Fruit fly (Drosophila melanogaster) whole organism, larva: ENCODE measurements around the gene Klp31E.

Experiments
- noc ChIP-seq: fragments of 200-800 bp; sonication (Bioruptor generic); optimal IDR thresholded peaks from 3 replicates; lab custom pipeline; 2019; ENCODE audit warnings: missing biosample characterization, mild to moderate bottlenecking, missing genetic modification characterization, moderate library complexity

The Klp31E gene

dm6 chr2L:10430802-10431476 is 17.1 kb downstream of the Klp31E start, which contains the start of the genes Bug22 and TfIIB:
TSS of gene Bug22 (minus strand) at chr2L:10430918.
TSS of gene TfIIB (plus strand) at chr2L:10431338.
- no peak for TF ChIP-seq noc (tag; lab: Kevin White, UChicago)

dm6 chr2L:10435606-10436160 is 21.9 kb downstream of the Klp31E start, which contains the start of the genes TBC1D16 and holn1:
TSS of gene TBC1D16 (minus strand) at chr2L:10435656.
TSS of gene holn1 (plus strand) at chr2L:10435995.
- TF ChIP-seq noc (tag; lab: Kevin White, UChicago): no peak

DNA sequence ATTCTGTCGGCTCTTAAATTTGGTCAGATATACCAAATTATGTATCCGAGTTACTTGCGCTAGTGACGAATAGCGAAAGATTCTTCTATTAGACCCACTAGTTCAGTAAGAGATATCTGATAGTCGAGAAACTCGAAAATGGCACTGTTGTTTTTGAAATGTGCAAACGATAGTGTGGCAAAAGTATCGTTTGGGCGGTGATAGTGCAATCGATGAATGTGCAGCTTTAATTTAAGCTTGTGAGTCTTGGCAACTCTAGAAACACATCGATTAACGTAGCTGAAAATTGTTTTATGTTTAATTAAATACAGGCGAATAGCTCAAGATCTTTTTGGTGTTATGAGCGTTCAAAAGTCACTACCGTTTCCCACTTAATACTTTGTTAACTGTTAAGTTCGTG is 23.5 kb downstream of the Klp31E start, which contains the start of gene STUB1:
Gene STUB1, plus strand, starts transcription at position 232 of the 400 bp plus-strand sequence.
- no peak for TF ChIP-seq noc (tag; lab: Kevin White, UChicago)

DNA sequence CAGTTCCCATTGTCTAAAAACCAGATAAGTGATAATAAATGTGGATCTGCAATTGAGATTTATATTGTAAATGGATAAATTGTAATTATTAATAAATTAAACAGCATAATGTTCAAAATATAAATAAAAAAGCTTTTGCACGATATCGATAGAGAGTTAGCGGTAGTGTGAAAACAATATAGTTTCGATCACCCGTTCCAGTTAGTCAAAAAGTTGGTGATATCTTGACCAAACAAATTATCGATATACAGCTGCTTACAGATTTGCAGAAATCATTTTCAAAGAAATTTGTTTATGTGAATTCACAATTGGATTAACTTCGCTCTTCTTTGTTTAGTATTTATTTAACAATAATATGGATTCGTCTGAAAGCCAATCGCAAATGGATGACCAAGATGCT is 25.4 kb downstream of the Klp31E start, which contains the start of gene Nse4:
Gene Nse4, plus strand, starts transcription at position 267 of the 400 bp plus-strand sequence.
- no peak for TF ChIP-seq noc (tag; lab: Kevin White, UChicago)

DNA sequence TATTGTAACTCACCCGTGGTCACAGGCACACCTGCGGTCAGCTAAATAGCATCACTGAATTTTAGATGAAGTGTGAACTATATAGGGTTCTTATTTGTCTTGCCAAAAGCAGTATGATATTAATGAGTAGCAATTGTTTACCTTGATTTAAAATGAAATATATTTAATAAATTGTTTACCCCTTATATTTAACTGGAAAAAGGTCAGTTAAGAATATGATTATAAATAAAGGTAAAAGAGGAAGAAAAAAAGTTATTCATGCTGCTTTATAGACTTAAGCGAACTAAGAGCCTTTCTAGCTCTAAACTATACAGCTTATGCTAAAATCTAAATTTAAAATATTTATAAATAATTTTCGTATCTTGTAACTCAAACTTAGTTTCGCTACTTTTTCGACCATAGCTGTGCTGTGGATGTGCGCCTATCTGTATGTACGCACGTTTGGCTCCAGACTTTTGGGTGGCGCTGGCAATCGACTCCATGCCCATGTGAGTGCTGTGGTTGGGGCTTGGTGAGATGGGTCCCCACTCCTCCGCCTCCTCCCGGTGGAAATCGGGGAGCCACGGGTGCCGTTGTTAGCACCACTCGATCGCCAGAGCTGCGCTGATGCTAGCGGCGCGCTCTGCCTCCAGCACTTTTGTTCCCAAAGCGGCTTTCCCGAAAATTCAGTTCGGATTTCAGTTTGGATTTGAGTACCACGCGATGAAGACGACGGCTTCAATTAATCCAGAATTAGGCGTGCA is 28.4 kb downstream of the Klp31E start, which contains the start of gene loh:
Gene loh, plus strand, starts transcription at position 487 of the 743 bp plus-strand sequence.
- no peak for TF ChIP-seq noc (tag; lab: Kevin White, UChicago)

DNA sequence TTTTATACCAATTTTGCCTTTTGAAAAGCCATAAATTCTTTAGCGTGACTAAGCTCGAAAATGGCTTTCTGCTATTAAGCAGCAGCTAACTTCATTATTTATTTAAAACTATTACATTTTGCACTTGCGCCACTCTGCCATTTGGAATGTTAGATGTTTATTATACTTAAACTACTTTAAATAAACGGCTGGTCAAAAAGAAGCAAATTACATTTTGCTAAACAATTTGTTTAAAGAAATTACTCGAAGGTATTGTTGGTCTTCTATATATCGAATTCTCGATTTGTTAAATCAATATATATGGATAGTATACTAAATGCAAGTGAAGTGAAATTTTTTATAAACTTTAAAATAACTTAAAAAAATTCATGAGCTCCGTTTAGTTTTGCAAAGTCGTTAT is 38.5 kb downstream of the Klp31E start, which contains the start of gene ppk10:
Gene ppk10, minus strand, starts transcription at position 101 of the 400 bp plus-strand sequence.
- no peak for TF ChIP-seq noc (tag; lab: Kevin White, UChicago)

dm6 chr2L:10455944-10456520 is 42.2 kb downstream of the Klp31E start:
- TF ChIP-seq noc (tag; lab: Kevin White, UChicago): peak; percentile 56

dm6 chr2L:10457191-10457899 is 43.5 kb downstream of the Klp31E start, which contains the start of the genes LManI and LManII:
TSS of gene LManI (minus strand) at chr2L:10457241.
TSS of gene LManII (plus strand) at chr2L:10457658.
- no peak for TF ChIP-seq noc (tag; lab: Kevin White, UChicago)

DNA sequence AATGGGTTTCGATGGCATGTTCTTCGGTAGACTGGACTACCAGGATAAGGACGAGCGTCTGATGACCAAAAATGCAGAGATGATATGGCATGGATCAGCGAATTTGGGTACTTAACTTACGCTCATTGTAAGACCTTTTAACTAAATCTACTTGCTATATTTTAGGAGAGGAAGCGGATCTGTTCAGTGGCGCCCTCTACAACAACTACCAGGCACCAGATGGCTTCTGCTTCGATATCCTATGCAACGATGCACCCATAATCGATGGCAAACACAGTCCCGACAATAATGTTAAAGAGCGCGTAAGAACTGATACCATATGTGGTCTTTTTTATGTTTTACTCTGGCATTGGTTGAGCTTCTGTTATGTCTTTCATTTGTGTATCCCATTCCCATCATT is 45.2 kb downstream of the Klp31E start:
- no peak for TF ChIP-seq noc (tag; lab: Kevin White, UChicago)

DNA sequence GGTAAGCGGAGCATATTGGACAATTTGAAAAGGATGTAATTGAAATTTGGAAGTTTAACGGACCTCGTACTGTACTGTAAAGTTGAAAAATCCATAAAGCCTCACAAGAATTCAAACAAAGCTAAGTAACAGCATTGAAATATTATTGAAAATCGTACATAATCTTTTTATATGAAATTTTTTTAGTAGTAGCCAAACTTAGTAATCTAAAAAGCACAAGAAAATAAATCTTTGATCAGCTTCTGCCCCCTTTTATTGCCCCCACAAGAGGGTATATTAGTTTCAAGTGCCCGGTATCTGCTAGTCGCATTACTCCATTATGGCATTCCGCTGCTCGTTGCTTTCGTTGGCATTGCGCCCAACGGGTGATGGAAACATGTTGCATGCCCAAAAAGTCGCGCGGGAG is 53.1 kb downstream of the Klp31E start:
- TF ChIP-seq noc (tag; lab: Kevin White, UChicago): no peak

DNA sequence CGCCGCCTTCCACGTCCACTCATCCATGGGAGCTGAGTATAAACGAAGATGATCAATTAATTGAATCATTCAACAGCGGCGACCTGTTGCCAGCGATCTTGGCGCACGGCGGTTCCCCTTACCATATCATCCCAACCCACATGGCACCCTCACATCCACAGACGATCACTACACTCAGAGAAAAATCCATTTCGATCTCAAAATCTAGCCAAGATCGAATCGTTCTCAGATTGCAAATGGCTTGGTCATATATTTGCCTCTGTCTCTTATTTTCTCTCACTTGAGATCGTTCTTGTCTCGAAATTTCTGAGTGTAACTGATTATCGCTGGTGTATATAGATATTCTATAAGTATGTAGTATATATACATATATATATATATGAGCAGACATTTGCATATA is 54.6 kb downstream of the Klp31E start:
- TF ChIP-seq noc (tag; lab: Kevin White, UChicago): peak; percentile 66
